Worm (Caenorhabditis elegans): ENCODE measurements around the gene K10D11.6.

K10D11.6 gene

ce11 chrIV:13022892-13023291, 33.6 kb upstream of the K10D11.6 start (continued):
- no peak for TF ChIP-seq D2030.7 (GFP tag; IDR thresholded peaks at IDR 0.05)
- no peak for TF ChIP-seq mxl-1 (tag; optimal IDR thresholded peaks at IDR 0.05)
- TF ChIP-seq T07F8.4 (tag; optimal IDR thresholded peaks at IDR 0.05), result no peak
- no peak for TF ChIP-seq him-1 (tag; optimal IDR thresholded peaks at IDR 0.05)
- TF ChIP-seq sptf-2 (GFP tag; optimal IDR thresholded peaks at IDR 0.05), result no peak
- TF ChIP-seq K12H6.12 (tag; optimal IDR thresholded peaks at IDR 0.05), result no peak
- peak; percentile 90 for TF ChIP-seq cebp-2 (GFP tag; IDR thresholded peaks at IDR 0.05)
- TF ChIP-seq xnd-1 (tag; optimal IDR thresholded peaks at IDR 0.05), result no peak
- TF ChIP-seq athp-1 (tag; optimal IDR thresholded peaks at IDR 0.05), result no peak

- TF ChIP-seq hmg-20 (GFP tag; IDR thresholded peaks at IDR 0.05) (no peak), rec-8 (tag; optimal IDR thresholded peaks at IDR 0.05) (no peak)
Measured at ce11 chrIV:13021006-13021405, 31.8 kb upstream of the K10D11.6 start.

- TF ChIP-seq Y79H2A.3 (GFP tag; conservative IDR thresholded peaks at IDR 0.05), result no peak
- no peak for TF ChIP-seq snpc-3.4 (tag; optimal IDR thresholded peaks at IDR 0.05)
- no peak for TF ChIP-seq ccch-3 (GFP tag; optimal IDR thresholded peaks at IDR 0.05)
- TF ChIP-seq egrh-3 (GFP tag; IDR thresholded peaks at IDR 0.05), result 0 out of 2 replicates have a peak, but pooled peaks have one; percentile 8
- no peak for TF ChIP-seq nhr-120 (GFP tag; IDR thresholded peaks at IDR 0.05)
- peak; percentile 73 for TF ChIP-seq zfh-2 (GFP tag; conservative IDR thresholded peaks at IDR 0.05)
- TF ChIP-seq nfya-1 (tag; optimal IDR thresholded peaks at IDR 0.05; ENCODE audit: borderline replicate concordance, insufficient read depth), result no peak
- no peak for TF ChIP-seq him-1 (tag; optimal IDR thresholded peaks at IDR 0.05)
- no peak for TF ChIP-seq attf-6 (GFP tag; IDR thresholded peaks at IDR 0.05)
- no peak for TF ChIP-seq F52B5.7 (tag; optimal IDR thresholded peaks at IDR 0.05)
- no peak for TF ChIP-seq ets-4 (GFP tag; optimal IDR thresholded peaks at IDR 0.05)
- TF ChIP-seq ztf-28 (GFP tag; IDR thresholded peaks at IDR 0.05), result no peak
- no peak for TF ChIP-seq ztf-3 (GFP tag; optimal IDR thresholded peaks at IDR 0.05)
Measured at ce11 chrIV:13016820-13017219, 27.6 kb upstream of the K10D11.6 start.

ce11 chrIV:13015801-13016404, 26.6 kb upstream of the K10D11.6 start:
- TF ChIP-seq Y67H2A.10 (GFP tag; conservative IDR thresholded peaks at IDR 0.05), result no peak
- TF ChIP-seq hlh-26 (GFP tag; conservative IDR thresholded peaks at IDR 0.05), result no peak
- no peak for TF ChIP-seq aptf-2 (GFP tag; conservative IDR thresholded peaks at IDR 0.05)
- TF ChIP-seq C17E4.6 (GFP tag; IDR thresholded peaks at IDR 0.05), result no peak
- TF ChIP-seq ama-1 (optimal IDR thresholded peaks at IDR 0.05), result no peak
- TF ChIP-seq ama-1 (GFP tag; optimal IDR thresholded peaks at IDR 0.05), result no peak
- no peak for TF ChIP-seq fkh-3 (tag; optimal IDR thresholded peaks at IDR 0.05)
- no peak for TF ChIP-seq repo-1 (tag; optimal IDR thresholded peaks at IDR 0.05)
- no peak for TF ChIP-seq ztf-26 (tag; optimal IDR thresholded peaks at IDR 0.05)
- TF ChIP-seq B0336.3 (GFP tag; IDR thresholded peaks at IDR 0.05), result no peak
- no peak for TF ChIP-seq mxl-1 (tag; optimal IDR thresholded peaks at IDR 0.05)
- no peak for TF ChIP-seq pha-4 (tag; optimal IDR thresholded peaks at IDR 0.05)
- no peak for TF ChIP-seq let-526 (GFP tag; IDR thresholded peaks at IDR 0.05)
- no peak for TF ChIP-seq somi-1 (GFP tag; optimal IDR thresholded peaks at IDR 0.05)
- no peak for TF ChIP-seq F49E8.2 (tag; optimal IDR thresholded peaks at IDR 0.05; ENCODE audit: insufficient read depth)
- TF ChIP-seq pbrm-1 (GFP tag; IDR thresholded peaks at IDR 0.05), result no peak
- TF ChIP-seq nhr-90 (tag; optimal IDR thresholded peaks at IDR 0.05), result no peak
- no peak for TF ChIP-seq zim-3 (tag; optimal IDR thresholded peaks at IDR 0.05)
- TF ChIP-seq hrde-1 (tag; optimal IDR thresholded peaks at IDR 0.05; ENCODE audit: borderline replicate concordance), result no peak
